Worm (Caenorhabditis elegans) whole organism, L4/young adult: ENCODE measurements around the gene C26G2.2.

Experiments
- W03F9.2 ChIP-seq: fragments of 150-350 bp; optimal IDR thresholded peaks from 2 replicates; lab custom pipeline; 2014; ENCODE audit warnings: missing biosample characterization, missing genetic modification characterization
- dao-5 ChIP-seq: sonication (generic microtip); optimal IDR thresholded peaks from 2 replicates; lab custom pipeline; 2016; ENCODE audit warnings: missing genotype, missing genetic modification characterization, moderate library complexity, missing compliant biosample characterization
- him-1 ChIP-seq: sonication (generic microtip); optimal IDR thresholded peaks from 2 replicates; lab custom pipeline; 2016; ENCODE audit warnings: missing genotype, missing genetic modification reagents, missing genetic modification characterization, missing compliant biosample characterization

The C26G2.2 gene

ce11 chrX:14706698-14707285 is 42.7 kb downstream of the C26G2.2 start, which contains the start of gene tmem-184:
Gene tmem-184 (minus strand): TSS chrX:14706861.
- no peak for TF ChIP-seq dao-5 (tag; lab: Kevin White, UChicago)
- peak; percentile 49 for TF ChIP-seq W03F9.2 (tag; lab: Kevin White, UChicago)

ce11 chrX:14708176-14708642 is 44.1 kb downstream of the C26G2.2 start:
- TF ChIP-seq dao-5 (tag; lab: Kevin White, UChicago) (peak; percentile 30), W03F9.2 (tag; lab: Kevin White, UChicago) (peak; percentile 68), him-1 (tag; lab: Kevin White, UChicago) (peak; percentile 93)

- TF ChIP-seq him-1 (tag; lab: Kevin White, UChicago): no peak
- no peak for TF ChIP-seq W03F9.2 (tag; lab: Kevin White, UChicago)
- no peak for TF ChIP-seq dao-5 (tag; lab: Kevin White, UChicago)
Observed at ce11 chrX:14709591-14709990, 45.5 kb downstream of the C26G2.2 start.

- TF ChIP-seq him-1 (tag; lab: Kevin White, UChicago) (no peak), W03F9.2 (tag; lab: Kevin White, UChicago) (no peak), dao-5 (tag; lab: Kevin White, UChicago) (no peak)
Observed at ce11 chrX:14711168-14711629, 47.1 kb downstream of the C26G2.2 start, which contains the start of gene atrn-1. Gene atrn-1 (plus strand): TSS chrX:14711579.

- no peak for TF ChIP-seq him-1 (tag; lab: Kevin White, UChicago)
- TF ChIP-seq W03F9.2 (tag; lab: Kevin White, UChicago): no peak
- TF ChIP-seq dao-5 (tag; lab: Kevin White, UChicago): no peak
Observed at ce11 chrX:14715459-14715858, 51.3 kb downstream of the C26G2.2 start.

- TF ChIP-seq dao-5 (tag; lab: Kevin White, UChicago): no peak
- no peak for TF ChIP-seq him-1 (tag; lab: Kevin White, UChicago)
- TF ChIP-seq W03F9.2 (tag; lab: Kevin White, UChicago): no peak
Observed at ce11 chrX:14717782-14718181, 53.7 kb downstream of the C26G2.2 start.
